Fruit fly (Drosophila melanogaster) Kc167 (cell line): ENCODE results near the gene CG8149.

Experiments
- Myc ChIP-seq: fragments of >200 bp; optimal IDR thresholded peaks from 2 replicates; lab custom pipeline; 2017; ENCODE audit warnings: missing external identifiers
- Sin3A ChIP-seq: fragments of >200 bp; optimal IDR thresholded peaks from 2 replicates; lab custom pipeline; 2018; ENCODE audit warnings: missing external identifiers
- h ChIP-seq: fragments of >200 bp; optimal IDR thresholded peaks from 3 replicates; lab custom pipeline; 2018; ENCODE audit warnings: missing external identifiers
- insv ChIP-seq: fragments of >200 bp; optimal IDR thresholded peaks from 3 replicates; lab custom pipeline; 2018; ENCODE audit warnings: missing external identifiers
- psq ChIP-seq: fragments of >200 bp; optimal IDR thresholded peaks from 2 replicates; lab custom pipeline; 2017; ENCODE audit warnings: missing external identifiers
- ttk ChIP-seq: sonication (Bioruptor generic); optimal IDR thresholded peaks from 2 replicates; lab custom pipeline; 2017; ENCODE audit warnings: missing external identifiers

Gene CG8149

dm6 chr3R:9493627-9494626 lies 10.5 kb upstream of the CG8149 start, which contains the start of gene CG16779:
Gene CG16779, minus strand, starts transcription at chr3R:9493677.
- TF ChIP-seq insv (lab: Kevin White, UChicago) (no peak), Sin3A (lab: Kevin White, UChicago) (no peak), h (lab: Kevin White, UChicago) (no peak), psq (no peak), ttk (lab: Kevin White, UChicago) (no peak), Myc (lab: Kevin White, UChicago) (no peak)

- TF ChIP-seq psq: no peak
- TF ChIP-seq Sin3A (lab: Kevin White, UChicago): no peak
- no peak for TF ChIP-seq insv (lab: Kevin White, UChicago)
- TF ChIP-seq h (lab: Kevin White, UChicago): no peak
- no peak for TF ChIP-seq Myc (lab: Kevin White, UChicago)
- TF ChIP-seq ttk (lab: Kevin White, UChicago): no peak
Measured at dm6 chr3R:9494627-9495009, 9.8 kb upstream of the CG8149 start, which contains the start of gene phu. Gene phu, plus strand, starts transcription at chr3R:9494801.

dm6 chr3R:9496748-9497147 lies 7.7 kb upstream of the CG8149 start:
- TF ChIP-seq Sin3A (lab: Kevin White, UChicago) (no peak), ttk (lab: Kevin White, UChicago) (no peak), h (lab: Kevin White, UChicago) (no peak), psq (no peak), insv (lab: Kevin White, UChicago) (no peak), Myc (lab: Kevin White, UChicago) (no peak)

DNA sequence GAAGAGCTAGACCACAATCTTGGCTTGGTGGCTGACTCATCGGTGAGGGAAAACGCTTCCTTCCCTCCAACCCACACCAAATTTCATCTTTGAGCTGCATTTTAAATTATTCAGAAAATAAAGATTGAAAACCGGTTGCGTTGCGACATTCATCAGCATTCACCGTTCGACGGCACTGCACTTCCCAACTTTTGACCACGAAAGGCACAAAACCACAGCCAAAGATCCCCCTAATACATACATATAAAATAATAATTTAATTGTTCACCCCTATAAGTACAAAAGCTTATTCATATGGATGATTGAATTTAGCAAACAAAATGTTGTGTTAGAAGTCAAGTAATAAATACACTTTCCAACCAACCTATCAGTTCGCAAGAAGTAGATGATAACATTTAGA lies 5.2 kb upstream of the CG8149 start:
- TF ChIP-seq Myc (lab: Kevin White, UChicago): no peak
- TF ChIP-seq Sin3A (lab: Kevin White, UChicago): no peak
- TF ChIP-seq psq: no peak
- no peak for TF ChIP-seq h (lab: Kevin White, UChicago)
- TF ChIP-seq insv (lab: Kevin White, UChicago): no peak
- no peak for TF ChIP-seq ttk (lab: Kevin White, UChicago)

DNA sequence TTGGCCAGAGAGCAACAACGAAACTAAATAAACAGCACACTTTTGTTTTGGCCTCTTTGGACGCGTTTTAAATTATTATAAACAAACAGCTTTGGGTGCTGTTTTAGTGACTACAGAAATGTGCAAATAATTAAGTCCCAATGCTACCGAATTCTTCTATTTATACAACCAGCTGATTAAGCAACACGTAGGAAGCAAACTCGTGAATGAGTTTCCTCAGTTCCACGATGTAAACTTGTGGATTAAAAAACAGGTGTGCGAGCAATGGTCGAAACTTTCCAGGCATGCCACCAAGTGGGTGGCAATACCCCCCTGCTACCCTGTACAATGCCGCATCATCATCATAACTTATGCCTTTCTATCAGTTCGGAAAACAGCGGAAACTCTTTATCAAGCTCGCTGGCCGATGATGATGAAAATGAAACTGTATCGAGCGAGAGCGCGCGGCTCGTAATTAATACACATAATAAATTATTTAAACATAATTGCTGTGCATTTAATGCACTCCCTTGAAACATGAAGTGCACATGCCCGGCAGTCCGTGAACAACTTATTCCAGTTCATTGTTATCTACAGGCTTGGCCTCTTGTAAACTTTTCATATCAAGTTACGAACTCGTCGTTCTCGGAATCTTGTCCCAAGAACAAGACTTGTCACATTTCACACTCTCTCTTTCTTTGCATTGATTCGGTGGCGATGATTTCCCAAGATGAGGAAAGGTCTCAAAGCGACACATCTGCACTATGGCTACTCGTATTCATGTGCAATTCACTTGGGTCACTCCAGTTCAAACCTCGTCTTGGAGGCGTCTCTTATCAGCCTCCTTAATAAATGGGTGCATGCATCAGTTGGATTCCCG lies 4.0 kb upstream of the CG8149 start:
- TF ChIP-seq ttk (lab: Kevin White, UChicago) (no peak), psq (no peak), Sin3A (lab: Kevin White, UChicago) (no peak)

- no peak for TF ChIP-seq Myc (lab: Kevin White, UChicago)
- no peak for TF ChIP-seq h (lab: Kevin White, UChicago)
- no peak for TF ChIP-seq insv (lab: Kevin White, UChicago)
- no peak for TF ChIP-seq ttk (lab: Kevin White, UChicago)
- no peak for TF ChIP-seq psq
- no peak for TF ChIP-seq Sin3A (lab: Kevin White, UChicago)
Measured at dm6 chr3R:9501489-9502415, 2.7 kb upstream of the CG8149 start.

DNA sequence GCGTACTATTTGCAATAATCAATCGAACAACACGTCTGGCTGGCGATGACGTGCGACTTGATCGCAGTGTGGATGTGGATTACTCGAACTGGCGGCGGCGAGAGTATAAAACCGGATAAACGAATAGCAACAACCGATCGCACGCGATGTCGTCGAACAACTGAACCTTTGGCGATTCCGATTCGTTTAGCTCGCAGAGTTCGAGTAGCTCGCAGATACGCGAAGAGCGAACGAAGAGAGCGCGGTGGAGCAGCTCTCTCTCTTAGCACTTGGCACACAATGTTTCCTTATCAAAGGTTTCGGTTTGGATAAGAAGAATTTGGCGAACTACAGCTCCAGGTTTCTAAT lies 2.1 kb upstream of the CG8149 start, which contains the start of gene RhoL:
Gene RhoL, minus strand, starts transcription at position 166 of the 348 bp plus-strand sequence.
- no peak for TF ChIP-seq h (lab: Kevin White, UChicago)
- no peak for TF ChIP-seq Sin3A (lab: Kevin White, UChicago)
- TF ChIP-seq Myc (lab: Kevin White, UChicago): no peak
- no peak for TF ChIP-seq insv (lab: Kevin White, UChicago)
- TF ChIP-seq psq: no peak
- TF ChIP-seq ttk (lab: Kevin White, UChicago): no peak

dm6 chr3R:9503329-9504088 lies 947 bp upstream of the CG8149 start:
- TF ChIP-seq psq: no peak
- no peak for TF ChIP-seq ttk (lab: Kevin White, UChicago)
- no peak for TF ChIP-seq h (lab: Kevin White, UChicago)
- TF ChIP-seq insv (lab: Kevin White, UChicago): no peak
- TF ChIP-seq Sin3A (lab: Kevin White, UChicago): no peak
- no peak for TF ChIP-seq Myc (lab: Kevin White, UChicago)

DNA sequence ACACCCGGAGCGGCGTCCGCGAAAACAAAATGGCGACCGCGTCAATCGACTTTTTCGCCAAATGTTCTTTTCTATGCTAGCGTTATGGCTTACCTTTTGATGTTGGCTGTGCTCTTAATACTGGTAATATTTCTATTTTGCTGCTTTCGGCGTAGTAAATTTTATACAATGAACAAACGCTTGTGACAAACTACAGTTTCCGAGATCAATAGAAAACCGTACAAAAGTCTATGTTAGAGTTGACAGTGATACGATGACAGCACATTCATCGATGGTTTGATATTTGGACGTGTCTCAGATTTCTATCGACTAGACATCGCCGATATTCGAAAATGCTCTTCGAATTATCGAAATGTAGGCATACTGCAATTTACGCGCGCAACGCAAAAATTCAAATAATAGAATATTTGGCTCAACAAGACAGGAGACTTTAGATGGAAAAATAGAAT lies 5.6 kb downstream of the CG8149 start, which contains the start of gene rump:
Gene rump, minus strand, starts transcription at position 255 of the 449 bp plus-strand sequence.
- TF ChIP-seq Myc (lab: Kevin White, UChicago) (no peak), h (lab: Kevin White, UChicago) (no peak)
